Fruit fly (Drosophila melanogaster) whole organism, embryonic: ENCODE data around the gene CG42395.

Experiments
- CG10366 ChIP-seq: fragments of 200-800 bp; sonication (Bioruptor generic); IDR thresholded peaks from 2 replicates; pipeline ENCODE4 v1.3.6; 2022; ENCODE audit warnings: missing biosample characterization, missing genetic modification characterization
- CG10431 ChIP-seq: fragments of 200-800 bp; sonication (Bioruptor generic); optimal IDR thresholded peaks from 3 replicates; lab custom pipeline; 2018; ENCODE audit warnings: missing biosample characterization, mild to moderate bottlenecking, missing genetic modification characterization
- CG10565 ChIP-seq: fragments of 200-800 bp; sonication (Bioruptor generic); optimal IDR thresholded peaks from 3 replicates; lab custom pipeline; 2016; ENCODE audit warnings: missing biosample characterization, mild to moderate bottlenecking, missing genetic modification characterization
- CG12236 ChIP-seq: fragments of 200-800 bp; sonication (Bioruptor generic); optimal IDR thresholded peaks from 2 replicates; lab custom pipeline; 2016; ENCODE audit warnings: missing biosample characterization, missing genetic modification characterization
- CG12659 ChIP-seq: fragments of 200-800 bp; sonication (Bioruptor generic); optimal IDR thresholded peaks from 3 replicates; lab custom pipeline; 2017; ENCODE audit warnings: mild to moderate bottlenecking, missing biosample characterization, missing genetic modification reagents, missing genetic modification characterization
- CG12942 ChIP-seq: fragments of 200-800 bp; sonication (Bioruptor generic); optimal IDR thresholded peaks from 3 replicates; lab custom pipeline; 2016; ENCODE audit warnings: missing biosample characterization, missing genetic modification characterization
- CG13296 ChIP-seq: fragments of 200-800 bp; sonication (Bioruptor generic); optimal IDR thresholded peaks from 3 replicates; lab custom pipeline; 2018; ENCODE audit warnings: missing biosample characterization, mild to moderate bottlenecking, missing genetic modification characterization
- CG13624 ChIP-seq: fragments of 200-800 bp; sonication (Bioruptor generic); optimal IDR thresholded peaks from 2 replicates; lab custom pipeline; 2016; ENCODE audit warnings: missing biosample characterization, missing genetic modification characterization
- CG16813 ChIP-seq: fragments of 200-800 bp; sonication (Bioruptor generic); IDR thresholded peaks from 3 replicates; pipeline ENCODE4 v1.3.6; 2022; ENCODE audit warnings: missing biosample characterization, missing genetic modification characterization; ENCODE audit not compliant: partially characterized antibody
- CG16863 ChIP-seq: fragments of 200-800 bp; sonication (Bioruptor generic); optimal IDR thresholded peaks from 3 replicates; lab custom pipeline; 2016; ENCODE audit warnings: missing biosample characterization, missing genetic modification characterization
- CG17802 ChIP-seq: fragments of 200-800 bp; sonication (Bioruptor generic); optimal IDR thresholded peaks from 2 replicates; lab custom pipeline; 2018; ENCODE audit warnings: missing biosample characterization, mild to moderate bottlenecking, missing genetic modification characterization, moderate library complexity
- CG1832 ChIP-seq: fragments of 200-800 bp; sonication (Bioruptor generic); optimal IDR thresholded peaks from 2 replicates; lab custom pipeline; 2017; ENCODE audit warnings: missing biosample characterization, mild to moderate bottlenecking, missing genetic modification characterization, inconsistent platforms
- CG2202 ChIP-seq: fragments of 200-800 bp; sonication (Bioruptor generic); optimal IDR thresholded peaks from 2 replicates; lab custom pipeline; 2018; ENCODE audit warnings: missing biosample characterization, mild to moderate bottlenecking, missing genetic modification characterization
- CG2678 ChIP-seq: fragments of 200-800 bp; sonication (Bioruptor generic); optimal IDR thresholded peaks from 3 replicates; lab custom pipeline; 2019; ENCODE audit warnings: missing biosample characterization, mild to moderate bottlenecking, missing genetic modification characterization, moderate library complexity
- CG34376 ChIP-seq: fragments of 200-800 bp; sonication (Bioruptor generic); optimal IDR thresholded peaks from 2 replicates; lab custom pipeline; 2018; ENCODE audit warnings: missing biosample characterization, mild to moderate bottlenecking, missing genetic modification characterization
- CG4282 ChIP-seq: fragments of 200-800 bp; sonication (Bioruptor generic); optimal IDR thresholded peaks from 2 replicates; lab custom pipeline; 2016; ENCODE audit warnings: missing biosample characterization, missing genetic modification characterization
- CG7839 ChIP-seq: fragments of 200-800 bp; sonication (Bioruptor generic); optimal IDR thresholded peaks from 3 replicates; lab custom pipeline; 2018; ENCODE audit warnings: missing biosample characterization, mild to moderate bottlenecking, missing genetic modification characterization, moderate library complexity
- CG8388 ChIP-seq: fragments of 200-800 bp; sonication (Bioruptor generic); optimal IDR thresholded peaks from 2 replicates; lab custom pipeline; 2019; ENCODE audit warnings: missing biosample characterization, mild to moderate bottlenecking, missing genetic modification characterization, moderate library complexity
- CG9215 ChIP-seq: fragments of 200-800 bp; sonication (Bioruptor generic); IDR thresholded peaks from 2 replicates; pipeline ENCODE4 v1.3.6; 2022; ENCODE audit warnings: missing biosample characterization, missing genetic modification characterization
- Fer2 ChIP-seq: fragments of 200-800 bp; sonication (Bioruptor generic); optimal IDR thresholded peaks from 2 replicates; lab custom pipeline; 2018; ENCODE audit warnings: missing biosample characterization, mild to moderate bottlenecking, missing genetic modification characterization, moderate library complexity
- H15 ChIP-seq: fragments of 200-800 bp; sonication (Bioruptor generic); IDR thresholded peaks from 3 replicates; pipeline ENCODE4 v1.3.6; 2022; ENCODE audit warnings: missing biosample characterization, missing genetic modification characterization
- Hr39 ChIP-seq: fragments of >200 bp; optimal IDR thresholded peaks from 2 replicates; lab custom pipeline; 2017
- Mrtf ChIP-seq: fragments of 200-800 bp; sonication (Bioruptor generic); IDR thresholded peaks from 3 replicates; pipeline ENCODE4 v1.3.6; 2022; ENCODE audit warnings: missing biosample characterization, missing genetic modification characterization
- Myb ChIP-seq: fragments of 200-800 bp; sonication (Bioruptor generic); optimal IDR thresholded peaks from 2 replicates; lab custom pipeline; 2016; ENCODE audit warnings: missing biosample characterization, missing genetic modification characterization
- PHDP ChIP-seq: fragments of 200-800 bp; sonication (Bioruptor generic); optimal IDR thresholded peaks from 3 replicates; lab custom pipeline; 2018; ENCODE audit warnings: missing biosample characterization, mild to moderate bottlenecking, missing genetic modification characterization, moderate library complexity
- Spps ChIP-seq: fragments of 200-800 bp; sonication (Bioruptor generic); optimal IDR thresholded peaks from 2 replicates; lab custom pipeline; 2018; ENCODE audit warnings: missing biosample characterization, mild to moderate bottlenecking, missing genetic modification characterization
- Sry-β ChIP-seq: fragments of 200-800 bp; sonication (Bioruptor generic); optimal IDR thresholded peaks from 2 replicates; lab custom pipeline; 2018; ENCODE audit warnings: missing biosample characterization, mild to moderate bottlenecking, missing genetic modification characterization, moderate library complexity
- Tbp ChIP-seq: fragments of >200 bp; optimal IDR thresholded peaks from 2 replicates; lab custom pipeline; 2018; ENCODE audit warnings: missing biosample characterization, missing genetic modification characterization
- Vsx1 ChIP-seq: fragments of 200-800 bp; sonication (Bioruptor generic); optimal IDR thresholded peaks from 2 replicates; lab custom pipeline; 2017; ENCODE audit warnings: missing biosample characterization, mild to moderate bottlenecking, missing genetic modification characterization, missing genetic modification reagents
- Xrp1 ChIP-seq: fragments of 200-800 bp; sonication (Bioruptor generic); IDR thresholded peaks from 2 replicates; pipeline ENCODE4 v1.3.6; 2022; ENCODE audit warnings: missing biosample characterization, missing genetic modification characterization
- al ChIP-seq: fragments of 200-800 bp; sonication (Bioruptor generic); IDR thresholded peaks from 2 replicates; pipeline ENCODE4 v1.3.6; 2022; ENCODE audit warnings: missing biosample characterization, missing genetic modification characterization
- bab2 ChIP-seq: fragments of 200-800 bp; sonication (Bioruptor generic); optimal IDR thresholded peaks from 2 replicates; lab custom pipeline; 2016; ENCODE audit warnings: missing biosample characterization, missing genetic modification characterization
- cato ChIP-seq: fragments of 200-800 bp; sonication (Bioruptor generic); optimal IDR thresholded peaks from 2 replicates; lab custom pipeline; 2016; ENCODE audit warnings: missing biosample characterization, missing genetic modification characterization, borderline replicate concordance
- en ChIP-seq: fragments of 200-800 bp; sonication (Bioruptor generic); optimal IDR thresholded peaks from 2 replicates; lab custom pipeline; 2016; ENCODE audit warnings: missing biosample characterization, missing genetic modification characterization
- gcm2 ChIP-seq: fragments of 200-800 bp; sonication (Bioruptor generic); optimal IDR thresholded peaks from 2 replicates; lab custom pipeline; 2016; ENCODE audit warnings: missing biosample characterization, missing genetic modification characterization
- gem ChIP-seq: fragments of 200-800 bp; sonication (Bioruptor generic); optimal IDR thresholded peaks from 2 replicates; lab custom pipeline; 2019; ENCODE audit warnings: missing biosample characterization, mild to moderate bottlenecking, missing genetic modification characterization, moderate library complexity
- insv ChIP-seq, 2 experiments: fragments of 200-800 bp; sonication (Bioruptor generic); optimal IDR thresholded peaks; 3 replicates each; lab custom pipeline; 2016 to 2018; ENCODE audit warnings: missing biosample characterization in 2 of 2, missing genetic modification characterization in 2 of 2
- kni ChIP-seq: fragments of 200-800 bp; sonication (Bioruptor generic); optimal IDR thresholded peaks from 3 replicates; lab custom pipeline; 2017; ENCODE audit warnings: mild to moderate bottlenecking, missing biosample characterization, missing genetic modification reagents, missing genetic modification characterization
- lbe ChIP-seq: fragments of 200-800 bp; sonication (Bioruptor generic); optimal IDR thresholded peaks from 2 replicates; lab custom pipeline; 2016; ENCODE audit warnings: missing biosample characterization, mild to moderate bottlenecking, missing genetic modification characterization
- mam ChIP-seq: fragments of 200-800 bp; sonication (Bioruptor generic); optimal IDR thresholded peaks from 3 replicates; lab custom pipeline; 2016; ENCODE audit warnings: missing biosample characterization, missing genetic modification characterization
- nerfin-2 ChIP-seq: fragments of 200-800 bp; sonication (Bioruptor generic); IDR thresholded peaks from 2 replicates; pipeline ENCODE4 v1.3.6; 2022; ENCODE audit warnings: missing biosample characterization, missing genetic modification characterization; ENCODE audit not compliant: partially characterized antibody
- oc ChIP-seq: fragments of 200-800 bp; sonication (Bioruptor generic); optimal IDR thresholded peaks from 2 replicates; lab custom pipeline; 2018; ENCODE audit warnings: missing biosample characterization, mild to moderate bottlenecking, missing genetic modification characterization, moderate library complexity
- p53 ChIP-seq: fragments of 200-800 bp; sonication (Bioruptor generic); optimal IDR thresholded peaks from 2 replicates; lab custom pipeline; 2016; ENCODE audit warnings: missing biosample characterization, missing genetic modification characterization
- pita ChIP-seq: fragments of 200-800 bp; sonication (Bioruptor generic); optimal IDR thresholded peaks from 2 replicates; lab custom pipeline; 2017; ENCODE audit warnings: missing biosample characterization, mild to moderate bottlenecking, missing genetic modification characterization
- stwl ChIP-seq: fragments of 200-800 bp; sonication (Bioruptor generic); optimal IDR thresholded peaks from 3 replicates; lab custom pipeline; 2018; ENCODE audit warnings: missing biosample characterization, mild to moderate bottlenecking, missing genetic modification characterization, moderate library complexity
- tin ChIP-seq: fragments of 200-800 bp; sonication (Bioruptor generic); optimal IDR thresholded peaks from 3 replicates; lab custom pipeline; 2016; ENCODE audit warnings: missing biosample characterization, missing genetic modification characterization
- usp ChIP-seq: fragments of >200 bp; optimal IDR thresholded peaks from 2 replicates; lab custom pipeline; 2017; ENCODE audit warnings: missing biosample characterization, missing genetic modification characterization
- vfl ChIP-seq: fragments of 200-800 bp; sonication (Bioruptor generic); optimal IDR thresholded peaks from 2 replicates; lab custom pipeline; 2016; ENCODE audit warnings: missing biosample characterization, missing genetic modification characterization
- wek ChIP-seq: fragments of 200-800 bp; sonication (Bioruptor generic); optimal IDR thresholded peaks from 3 replicates; lab custom pipeline; 2018; ENCODE audit warnings: missing biosample characterization, mild to moderate bottlenecking, missing genetic modification characterization, moderate library complexity

CG42395 gene

dm6 chrX:9583440-9584103 is 7.5 kb upstream of the CG42395 start (continued):
- TF ChIP-seq oc (tag; lab: Kevin White, UChicago) (peak; percentile 91), kni (GFP tag; lab: Kevin White, UChicago) (peak; percentile 93), Xrp1 (GFP tag; lab: Robert Waterston, UW) (peak; percentile 95), CG10431 (peak; percentile 88), CG7839 (tag; lab: Kevin White, UChicago) (peak; percentile 96), CG12659 (GFP tag; lab: Kevin White, UChicago) (peak; percentile 97), Spps (tag; lab: Kevin White, UChicago) (peak; percentile 88), CG2202 (peak; percentile 86), usp (GFP tag; lab: Kevin White, UChicago) (no peak), bab2 (GFP tag; lab: Kevin White, UChicago) (peak; percentile 65), PHDP (tag; lab: Kevin White, UChicago) (peak; percentile 96), cato (GFP tag; lab: Kevin White, UChicago) (peak; percentile 84), CG1832 (no peak), gcm2 (peak; percentile 67), nerfin-2 (GFP tag; lab: Robert Waterston, UW) (no peak), CG10565 (GFP tag; lab: Kevin White, UChicago) (peak; percentile 29), CG13296 (GFP tag; lab: Kevin White, UChicago) (peak; percentile 96), al (GFP tag; lab: Robert Waterston, UW) (peak; percentile 90), mam (peak; percentile 74), Myb (GFP tag; lab: Kevin White, UChicago) (peak; percentile 38), Mrtf (GFP tag; lab: Robert Waterston, UW) (peak; percentile 89), CG12236 (no peak), Fer2 (peak; percentile 85), Tbp (GFP tag; lab: Kevin White, UChicago) (no peak), Sry-β (GFP tag; lab: Kevin White, UChicago) (peak; percentile 31)

- TF ChIP-seq stwl (tag; lab: Kevin White, UChicago), result no peak
- TF ChIP-seq tin (GFP tag; lab: Kevin White, UChicago), result no peak
- no peak for TF ChIP-seq CG10366 (GFP tag; lab: Robert Waterston, UW)
- TF ChIP-seq CG16863 (GFP tag; lab: Kevin White, UChicago), result no peak
- TF ChIP-seq CG2678 (tag; lab: Kevin White, UChicago), result peak; percentile 70
- no peak for TF ChIP-seq CG17802 (tag; lab: Kevin White, UChicago)
- TF ChIP-seq en (GFP tag; lab: Kevin White, UChicago), result no peak
- TF ChIP-seq CG13624, result no peak
- TF ChIP-seq CG8388 (GFP tag; lab: Kevin White, UChicago), result no peak
- peak; percentile 49 for TF ChIP-seq gem (tag; lab: Kevin White, UChicago)
- TF ChIP-seq Vsx1 (GFP tag; lab: Kevin White, UChicago), result no peak
- TF ChIP-seq kni (GFP tag; lab: Kevin White, UChicago), result no peak
- TF ChIP-seq CG34376 (GFP tag; lab: Kevin White, UChicago), result peak; percentile 32
- TF ChIP-seq CG16813 (GFP tag; lab: Robert Waterston, UW), result no peak
- TF ChIP-seq H15 (GFP tag; lab: Robert Waterston, UW), result no peak
- TF ChIP-seq p53, result no peak
- no peak for TF ChIP-seq CG4282 (GFP tag; lab: Kevin White, UChicago)
- TF ChIP-seq insv (GFP tag; optimal IDR thresholded peaks at IDR 0.05; lab: Kevin White, UChicago), result no peak
- no peak for TF ChIP-seq Hr39 (lab: Kevin White, UChicago)
- TF ChIP-seq CG13296 (GFP tag; lab: Kevin White, UChicago), result peak; percentile 8
- TF ChIP-seq CG9215 (GFP tag; lab: Robert Waterston, UW), result no peak
- no peak for TF ChIP-seq wek
- TF ChIP-seq lbe (GFP tag; lab: Kevin White, UChicago), result peak; percentile 44
- no peak for TF ChIP-seq CG12942 (GFP tag; lab: Kevin White, UChicago)
- TF ChIP-seq pita (GFP tag; lab: Kevin White, UChicago), result no peak
- no peak for TF ChIP-seq vfl (GFP tag; lab: Kevin White, UChicago)
These were observed 6.7 kb upstream of the CG42395 start for dm6 chrX:9582659-9583317.
